Fruit fly (Drosophila melanogaster): ENCODE results near the gene Snx17.

dm6 chr2L:10221387-10221705 is 14.6 kb upstream of the Snx17 start:
- TF ChIP-seq CG11902 (GFP tag; optimal IDR thresholded peaks at IDR 0.05) (no peak), spab (GFP tag; optimal IDR thresholded peaks at IDR 0.05) (no peak), vri (GFP tag; optimal IDR thresholded peaks at IDR 0.05) (no peak), fd59A (GFP tag; optimal IDR thresholded peaks at IDR 0.05) (no peak)

Data from whole organism, prepupa.